Worm (Caenorhabditis elegans) whole organism, early embryonic: ENCODE results near the gene W09H1.4.

Experiments
- aly-1 ChIP-seq: sonication (generic microtip); optimal IDR thresholded peaks from 2 replicates; lab custom pipeline; 2016; ENCODE audit warnings: missing genetic modification characterization, missing compliant biosample characterization
- ets-7 ChIP-seq: sonication (generic microtip); optimal IDR thresholded peaks from 2 replicates; lab custom pipeline; 2016; ENCODE audit warnings: missing genotype, missing genetic modification characterization, missing compliant biosample characterization
- pes-1 ChIP-seq: fragments of 200-800 bp; sonication (Bioruptor generic); IDR thresholded peaks from 2 replicates; pipeline ENCODE4 v1.3.6; 2022; ENCODE audit warnings: missing genetic modification reagents, missing genetic modification characterization, missing compliant biosample characterization
- scrt-1 ChIP-seq: fragments of 200-800 bp; sonication (Bioruptor generic); IDR thresholded peaks from 2 replicates; pipeline ENCODE4 v1.3.6; 2022; ENCODE audit warnings: missing genetic modification characterization, missing compliant biosample characterization

ce11 chrII:13149965-13150364 lies 33.4 kb upstream of the W09H1.4 start:
- TF ChIP-seq aly-1 (no peak), ets-7 (tag; lab: Kevin White, UChicago) (no peak), scrt-1 (GFP tag; lab: Robert Waterston, UW) (no peak), pes-1 (GFP tag; lab: Robert Waterston, UW) (no peak)
